Fruit fly (Drosophila melanogaster) Kc167 (cell line): ENCODE data around the gene CG11438.

Source experiments
- Sin3A ChIP-seq: fragments of >200 bp; optimal IDR thresholded peaks from 2 replicates; lab custom pipeline; 2018; ENCODE audit warnings: missing external identifiers
- h ChIP-seq: fragments of >200 bp; optimal IDR thresholded peaks from 3 replicates; lab custom pipeline; 2018; ENCODE audit warnings: missing external identifiers
- insv ChIP-seq: fragments of >200 bp; optimal IDR thresholded peaks from 3 replicates; lab custom pipeline; 2018; ENCODE audit warnings: missing external identifiers
- ttk ChIP-seq: sonication (Bioruptor generic); optimal IDR thresholded peaks from 2 replicates; lab custom pipeline; 2017; ENCODE audit warnings: missing external identifiers

DNA sequence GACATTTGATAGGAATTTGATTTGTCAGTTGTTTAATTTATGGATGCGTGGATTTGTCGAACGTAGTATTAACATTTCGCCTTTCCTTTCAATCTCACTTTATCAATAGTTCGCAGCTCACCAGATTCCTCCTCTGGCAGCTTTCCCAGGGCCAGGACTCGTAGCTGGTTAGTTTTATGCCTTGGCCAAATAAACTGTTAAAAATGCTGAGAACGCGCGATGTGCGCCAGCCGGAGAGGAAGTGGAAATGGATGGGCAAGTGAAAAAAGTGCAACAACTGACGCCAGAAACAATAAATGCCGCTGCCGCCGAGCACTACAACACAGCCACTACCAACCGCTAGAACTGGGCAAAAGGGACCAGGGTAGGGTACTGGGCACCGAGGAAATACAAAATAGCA is 18.0 kb downstream of the CG11438 start:
- TF ChIP-seq insv (lab: Kevin White, UChicago) (no peak), h (no peak), Sin3A (lab: Kevin White, UChicago) (no peak), ttk (lab: Kevin White, UChicago) (no peak)
